Fruit fly (Drosophila melanogaster): Measurements from ENCODE around the gene Acox3.

Gene Acox3

dm6 chr2L:6481310-6481738, 33.1 kb upstream of the Acox3 start (continued):
- no peak for TF ChIP-seq Gug (GFP tag; IDR thresholded peaks at IDR 0.05)
- TF ChIP-seq Hmr (GFP tag; optimal IDR thresholded peaks at IDR 0.05), result no peak
- TF ChIP-seq crol (GFP tag; IDR thresholded peaks at IDR 0.05), result no peak
- TF ChIP-seq CG3995 (GFP tag; optimal IDR thresholded peaks at IDR 0.05), result no peak
- TF ChIP-seq CG7786 (GFP tag; optimal IDR thresholded peaks at IDR 0.05), result no peak
- TF ChIP-seq maf-S (GFP tag; optimal IDR thresholded peaks at IDR 0.05), result no peak
- no peak for TF ChIP-seq bsh (GFP tag; optimal IDR thresholded peaks at IDR 0.05)
- no peak for TF ChIP-seq BEAF-32 (GFP tag; optimal IDR thresholded peaks at IDR 0.05)
- TF ChIP-seq nom (GFP tag; optimal IDR thresholded peaks at IDR 0.05), result peak; percentile 23
- TF ChIP-seq sna (GFP tag; IDR thresholded peaks at IDR 0.05; ENCODE audit: partially characterized antibody), result peak; percentile 25
- TF ChIP-seq Vsx1 (GFP tag; optimal IDR thresholded peaks at IDR 0.05), result no peak
- TF ChIP-seq sc (optimal IDR thresholded peaks at IDR 0.05), result no peak
- TF ChIP-seq sc (GFP tag; optimal IDR thresholded peaks at IDR 0.05), result no peak
- TF ChIP-seq Hr39 (optimal IDR thresholded peaks at IDR 0.05), result no peak
- TF ChIP-seq NK7.1 (GFP tag; optimal IDR thresholded peaks at IDR 0.05), result no peak
- TF ChIP-seq Doc2 (GFP tag; IDR thresholded peaks at IDR 0.05), result no peak
- TF ChIP-seq HmgZ (tag; optimal IDR thresholded peaks at IDR 0.05), result peak; percentile 70
- no peak for TF ChIP-seq pnt (GFP tag; optimal IDR thresholded peaks at IDR 0.05)
- TF ChIP-seq jumu (GFP tag; optimal IDR thresholded peaks at IDR 0.05), result no peak
- TF ChIP-seq CG2116 (GFP tag; optimal IDR thresholded peaks at IDR 0.05), result peak; percentile 69
- no peak for TF ChIP-seq Antp (GFP tag; optimal IDR thresholded peaks at IDR 0.05)
- TF ChIP-seq ase (GFP tag; IDR thresholded peaks at IDR 0.05), result no peak
- TF ChIP-seq Optix (GFP tag; IDR thresholded peaks at IDR 0.05), result no peak
- TF ChIP-seq ems (GFP tag; optimal IDR thresholded peaks at IDR 0.05), result no peak
- no peak for TF ChIP-seq cad (GFP tag; optimal IDR thresholded peaks at IDR 0.05)
- TF ChIP-seq CG1024 (GFP tag; IDR thresholded peaks at IDR 0.05), result no peak
- TF ChIP-seq CG13287 (GFP tag; IDR thresholded peaks at IDR 0.05; ENCODE audit: partially characterized antibody), result peak; percentile 28
- no peak for TF ChIP-seq Poxn (GFP tag; IDR thresholded peaks at IDR 0.05)
- TF ChIP-seq slp2 (GFP tag; optimal IDR thresholded peaks at IDR 0.05), result no peak
- TF ChIP-seq Meics (GFP tag; optimal IDR thresholded peaks at IDR 0.05), result peak; percentile 2
- 0 out of 2 replicates have a peak, but pooled peaks have one; percentile 55 for TF ChIP-seq CG42726 (GFP tag; IDR thresholded peaks at IDR 0.05; ENCODE audit: partially characterized antibody)
- TF ChIP-seq Dfd (GFP tag; optimal IDR thresholded peaks at IDR 0.05), result no peak
- TF ChIP-seq CG12299 (tag; optimal IDR thresholded peaks at IDR 0.05), result no peak
- no peak for TF ChIP-seq CG11696 (GFP tag; IDR thresholded peaks at IDR 0.05)
- TF ChIP-seq unpg (GFP tag; optimal IDR thresholded peaks at IDR 0.05), result no peak
- no peak for TF ChIP-seq CG11398 (GFP tag; optimal IDR thresholded peaks at IDR 0.05)
- peak; percentile 79 for TF ChIP-seq sqz (GFP tag; optimal IDR thresholded peaks at IDR 0.05)
- TF ChIP-seq Six4 (GFP tag; optimal IDR thresholded peaks at IDR 0.05), result no peak
- TF ChIP-seq slbo (GFP tag; IDR thresholded peaks at IDR 0.05), result peak; percentile 16; the same call in 1 of the 2 replicates
- peak; percentile 36 for TF ChIP-seq MBD-R2 (GFP tag; IDR thresholded peaks at IDR 0.05)
- TF ChIP-seq MESR4 (GFP tag; optimal IDR thresholded peaks at IDR 0.05), result peak; percentile 9
- TF ChIP-seq CG13123 (GFP tag; optimal IDR thresholded peaks at IDR 0.05), result no peak
- TF ChIP-seq CG18262 (tag; optimal IDR thresholded peaks at IDR 0.05), result no peak
- no peak for TF ChIP-seq inv (GFP tag; IDR thresholded peaks at IDR 0.05; ENCODE audit: partially characterized antibody)
- peak; percentile 63; the same call in 1 of the 2 replicates for TF ChIP-seq Bgb (GFP tag; IDR thresholded peaks at IDR 0.05; ENCODE audit: partially characterized antibody)
- no peak for TF ChIP-seq Hand (GFP tag; optimal IDR thresholded peaks at IDR 0.05)
- TF ChIP-seq CTCF (GFP tag; optimal IDR thresholded peaks at IDR 0.05), result no peak
- TF ChIP-seq sim (GFP tag; IDR thresholded peaks at IDR 0.05), result no peak
- no peak for TF ChIP-seq CrebB (tag; optimal IDR thresholded peaks at IDR 0.05)
- no peak; the same call in 3 of the 4 replicates for TF ChIP-seq Dll (GFP tag; IDR thresholded peaks at IDR 0.05; ENCODE audit: partially characterized antibody)
- no peak; the same call in 2 of the 3 replicates for TF ChIP-seq knrl (GFP tag; IDR thresholded peaks at IDR 0.05; ENCODE audit: partially characterized antibody)
- TF ChIP-seq seq (GFP tag; IDR thresholded peaks at IDR 0.05), result 0 out of 2 replicates have a peak, but pooled peaks have one; percentile 11

All from whole organism, embryonic.